Worm (Caenorhabditis elegans) whole organism, L2 larva: ENCODE results near the gene srx-62.

ENCODE experiments used
- C34F6.9 ChIP-seq: fragments of 150-350 bp; optimal IDR thresholded peaks from 2 replicates; lab custom pipeline; 2014; ENCODE audit warnings: missing biosample characterization, missing genetic modification characterization
- F13H6.1 ChIP-seq: sonication (generic microtip); optimal IDR thresholded peaks from 2 replicates; lab custom pipeline; 2016; ENCODE audit warnings: missing genetic modification characterization, missing compliant biosample characterization
- R02D3.7 ChIP-seq: fragments of 150-350 bp; optimal IDR thresholded peaks from 2 replicates; lab custom pipeline; 2014; ENCODE audit warnings: missing biosample characterization, missing genetic modification characterization
- Y55F3AM.14 ChIP-seq: fragments of 200-800 bp; sonication (Bioruptor generic); optimal IDR thresholded peaks from 2 replicates; lab custom pipeline; 2018; ENCODE audit warnings: mild to moderate bottlenecking, missing genetic modification characterization, missing compliant biosample characterization
- alr-1 ChIP-seq: fragments of 150-350 bp; optimal IDR thresholded peaks from 2 replicates; lab custom pipeline; 2014; ENCODE audit warnings: missing biosample characterization, missing genetic modification characterization
- aly-2 ChIP-seq: fragments of 150-350 bp; optimal IDR thresholded peaks from 2 replicates; lab custom pipeline; 2014; ENCODE audit warnings: missing biosample characterization, missing genetic modification characterization
- blmp-1 ChIP-seq: sonication (generic microtip); optimal IDR thresholded peaks from 2 replicates; lab custom pipeline; 2017; ENCODE audit warnings: missing genetic modification characterization, mild to moderate bottlenecking, missing compliant biosample characterization, antibody characterized with exemption, moderate library complexity; ENCODE audit not compliant: insufficient read depth
- ceh-16 ChIP-seq: fragments of 150-350 bp; optimal IDR thresholded peaks from 2 replicates; lab custom pipeline; 2014; ENCODE audit warnings: missing biosample characterization, missing genetic modification characterization
- crh-2 ChIP-seq: sonication (generic microtip); optimal IDR thresholded peaks from 2 replicates; lab custom pipeline; 2017; ENCODE audit warnings: missing biosample characterization, missing genetic modification characterization
- egl-27 ChIP-seq: sonication (generic microtip); optimal IDR thresholded peaks from 3 replicates; lab custom pipeline; 2017; ENCODE audit warnings: missing biosample characterization, missing genetic modification reagents, missing genetic modification characterization
- elt-1 ChIP-seq: fragments of 150-350 bp; optimal IDR thresholded peaks from 2 replicates; lab custom pipeline; 2014; ENCODE audit warnings: missing biosample characterization, missing genetic modification characterization
- fos-1 ChIP-seq: fragments of 150-350 bp; optimal IDR thresholded peaks from 2 replicates; lab custom pipeline; 2014; ENCODE audit warnings: missing biosample characterization, missing genetic modification characterization
- gmeb-1 ChIP-seq: fragments of 150-350 bp; optimal IDR thresholded peaks from 2 replicates; lab custom pipeline; 2014; ENCODE audit warnings: missing biosample characterization, missing genetic modification characterization
- lin-11 ChIP-seq: fragments of 150-350 bp; sonication (generic microtip); optimal IDR thresholded peaks from 2 replicates; lab custom pipeline; 2014; ENCODE audit warnings: missing biosample characterization, missing genetic modification characterization, inconsistent platforms, mixed read lengths
- lin-13 ChIP-seq: fragments of 150-350 bp; optimal IDR thresholded peaks from 2 replicates; lab custom pipeline; 2014; ENCODE audit warnings: missing biosample characterization, missing genetic modification reagents, missing genetic modification characterization
- lsy-2 ChIP-seq, 2 experiments: fragments of 150-350 bp in 1 of 2; sonication (generic microtip) in 1 of 2; optimal IDR thresholded peaks; 2 replicates each; lab custom pipeline; 2014 to 2017; ENCODE audit warnings: missing biosample characterization in 2 of 2, missing genetic modification characterization in 2 of 2
- mab-5 ChIP-seq: fragments of 150-350 bp; optimal IDR thresholded peaks from 2 replicates; lab custom pipeline; 2014; ENCODE audit warnings: missing biosample characterization, missing genetic modification characterization
- mbf-1 ChIP-seq: sonication (generic microtip); optimal IDR thresholded peaks from 2 replicates; lab custom pipeline; 2017; ENCODE audit warnings: missing biosample characterization, missing genetic modification characterization
- mdl-1 ChIP-seq, 2 experiments: fragments of 150-350 bp in 1 of 2; sonication (generic microtip) in 1 of 2; optimal IDR thresholded peaks; 2 replicates each; lab custom pipeline; 2017; ENCODE audit warnings: missing biosample characterization in 2 of 2, missing genetic modification characterization in 2 of 2
- nhr-11 ChIP-seq: fragments of 150-350 bp; optimal IDR thresholded peaks from 2 replicates; lab custom pipeline; 2014; ENCODE audit warnings: missing biosample characterization, missing genetic modification characterization
- nhr-12 ChIP-seq: fragments of 150-350 bp; optimal IDR thresholded peaks from 2 replicates; lab custom pipeline; 2014; ENCODE audit warnings: missing biosample characterization, missing genetic modification characterization
- nhr-129 ChIP-seq: fragments of 150-350 bp; optimal IDR thresholded peaks from 2 replicates; lab custom pipeline; 2014; ENCODE audit warnings: missing biosample characterization, missing genetic modification characterization
- nhr-21 ChIP-seq: fragments of 150-350 bp; optimal IDR thresholded peaks from 2 replicates; lab custom pipeline; 2014; ENCODE audit warnings: missing biosample characterization, missing genetic modification characterization
- nhr-23 ChIP-seq: fragments of 150-350 bp; optimal IDR thresholded peaks from 2 replicates; lab custom pipeline; 2014; ENCODE audit warnings: missing biosample characterization, missing genetic modification reagents, missing genetic modification characterization
- nhr-237 ChIP-seq: fragments of 150-350 bp; optimal IDR thresholded peaks from 2 replicates; lab custom pipeline; 2014; ENCODE audit warnings: missing biosample characterization, missing genetic modification characterization
- nhr-25 ChIP-seq: fragments of 150-350 bp; sonication (generic microtip); optimal IDR thresholded peaks from 3 replicates; lab custom pipeline; 2014; ENCODE audit warnings: missing biosample characterization, missing genetic modification characterization
- nhr-77 ChIP-seq: fragments of 150-350 bp; optimal IDR thresholded peaks from 2 replicates; lab custom pipeline; 2014; ENCODE audit warnings: missing biosample characterization, missing genetic modification characterization
- peb-1 ChIP-seq: fragments of 150-350 bp; optimal IDR thresholded peaks from 2 replicates; lab custom pipeline; 2014; ENCODE audit warnings: missing biosample characterization, missing genetic modification characterization
- sem-4 ChIP-seq: fragments of 150-350 bp; optimal IDR thresholded peaks from 2 replicates; lab custom pipeline; 2014; ENCODE audit warnings: missing biosample characterization, missing genetic modification reagents, missing genetic modification characterization
- skn-1 ChIP-seq: sonication (generic microtip); optimal IDR thresholded peaks from 2 replicates; lab custom pipeline; 2017; ENCODE audit warnings: missing biosample characterization, missing genetic modification characterization
- sma-3 ChIP-seq: sonication (generic microtip); optimal IDR thresholded peaks from 2 replicates; lab custom pipeline; 2016; ENCODE audit warnings: missing genetic modification reagents, missing genetic modification characterization, missing compliant biosample characterization
- sma-9 ChIP-seq, 2 experiments: fragments of 150-350 bp in 1 of 2; sonication (generic microtip) in 1 of 2; optimal IDR thresholded peaks; 2 replicates each; lab custom pipeline; 2014 to 2016; ENCODE audit warnings: missing genetic modification characterization in 2 of 2, mild to moderate bottlenecking in 1 of 2, missing biosample characterization in 1 of 2, missing compliant biosample characterization in 1 of 2, missing genetic modification reagents in 1 of 2, moderate library complexity in 1 of 2
- snpc-4 ChIP-seq: fragments of 150-350 bp; optimal IDR thresholded peaks from 2 replicates; lab custom pipeline; 2014; ENCODE audit warnings: missing biosample characterization, missing genetic modification characterization
- unc-39 ChIP-seq: fragments of 150-350 bp; optimal IDR thresholded peaks from 2 replicates; lab custom pipeline; 2014; ENCODE audit warnings: missing biosample characterization, missing genetic modification characterization
- unc-55 ChIP-seq: fragments of 150-350 bp; sonication (generic microtip); optimal IDR thresholded peaks from 3 replicates; lab custom pipeline; 2014; ENCODE audit warnings: missing biosample characterization, missing genetic modification reagents, missing genetic modification characterization
- unc-62 ChIP-seq: fragments of 150-350 bp; optimal IDR thresholded peaks from 2 replicates; lab custom pipeline; 2014; ENCODE audit warnings: missing biosample characterization, missing genetic modification reagents, missing genetic modification characterization
- ztf-4 ChIP-seq: fragments of 150-350 bp; optimal IDR thresholded peaks from 2 replicates; lab custom pipeline; 2014; ENCODE audit warnings: missing biosample characterization, missing genetic modification characterization

Gene srx-62

DNA sequence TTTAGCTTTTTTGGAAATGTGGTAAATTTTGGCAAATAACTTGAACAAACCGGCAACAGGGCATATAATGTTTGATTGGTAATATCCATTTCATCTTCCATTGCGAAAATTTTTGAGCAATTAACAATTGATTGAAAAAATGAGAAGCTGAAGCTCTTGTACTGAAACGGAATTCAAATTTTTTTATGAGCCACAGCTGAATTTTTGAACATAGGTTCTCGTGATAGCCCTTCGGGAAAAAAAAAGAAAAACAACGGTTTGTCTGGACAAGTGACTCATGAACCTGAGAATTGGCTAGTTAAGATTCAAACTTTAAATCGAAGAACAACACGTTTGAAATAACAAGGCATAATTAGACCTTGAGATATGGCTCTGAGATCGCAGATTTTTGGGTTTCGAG lies at the start of gene srx-62:
srx-62 (minus strand) TSS at position 101 of the 400 bp plus-strand sequence.
- TF ChIP-seq snpc-4 (tag; lab: Kevin White, UChicago) (no peak), nhr-25 (no peak), ceh-16 (tag; lab: Kevin White, UChicago) (no peak), gmeb-1 (tag; lab: Kevin White, UChicago) (no peak), unc-62 (GFP tag; lab: Kevin White, UChicago) (no peak), lin-13 (GFP tag; lab: Kevin White, UChicago) (no peak), nhr-12 (tag; lab: Kevin White, UChicago) (no peak), sma-9 (GFP tag; optimal IDR thresholded peaks at IDR 0.05; lab: Kevin White, UChicago) (no peak), sma-9 (tag; optimal IDR thresholded peaks at IDR 0.05; lab: Kevin White, UChicago) (no peak), sma-3 (no peak), lin-11 (tag; lab: Kevin White, UChicago) (no peak), nhr-11 (no peak), Y55F3AM.14 (GFP tag; lab: Kevin White, UChicago) (no peak), unc-39 (tag; lab: Kevin White, UChicago) (no peak), mbf-1 (tag; lab: Kevin White, UChicago) (no peak), ztf-4 (no peak), blmp-1 (tag; lab: Kevin White, UChicago) (no peak), peb-1 (no peak)

DNA sequence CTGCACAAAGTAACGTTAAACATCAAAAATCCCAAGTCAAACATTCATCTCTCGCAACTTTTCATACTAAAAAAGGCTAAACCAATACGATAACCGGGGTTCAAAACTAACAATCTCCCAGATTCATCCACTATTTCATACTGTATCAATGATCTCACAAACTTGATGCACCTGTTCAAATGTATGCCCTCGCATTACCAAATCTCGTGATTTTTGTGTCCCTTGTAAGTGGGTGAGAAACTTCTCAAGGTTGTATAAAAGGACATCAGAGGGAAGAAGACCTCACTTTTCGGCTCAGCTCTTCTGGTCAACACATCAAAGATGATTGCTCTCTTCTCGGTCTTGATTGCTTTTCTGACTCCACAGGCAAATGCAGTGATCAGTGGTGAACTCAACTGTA lies 47.9 kb upstream of the srx-62 start, which contains the start of gene phat-3:
phat-3 (plus strand) TSS at position 301 of the 400 bp plus-strand sequence.
- TF ChIP-seq blmp-1 (tag; lab: Kevin White, UChicago), result no peak
- TF ChIP-seq lin-11 (tag; lab: Kevin White, UChicago), result no peak
- TF ChIP-seq R02D3.7, result no peak
- no peak for TF ChIP-seq C34F6.9

ce11 chrV:4041853-4042424 lies 46.2 kb upstream of the srx-62 start, which contains the start of the genes C49G7.10 and irg-2:
TSS of gene C49G7.10 (minus strand) at chrV:4042021.
TSS of gene irg-2 (plus strand) at chrV:4042181.
- TF ChIP-seq lin-11 (tag; lab: Kevin White, UChicago) (no peak), F13H6.1 (tag; lab: Kevin White, UChicago) (no peak), unc-55 (GFP tag; lab: Kevin White, UChicago) (peak; percentile 35), elt-1 (tag; lab: Kevin White, UChicago) (no peak), skn-1 (tag; lab: Kevin White, UChicago) (no peak), C34F6.9 (peak; percentile 24), lsy-2 (tag; optimal IDR thresholded peaks at IDR 0.05; lab: Kevin White, UChicago) (no peak), alr-1 (tag; lab: Kevin White, UChicago) (no peak), peb-1 (no peak), nhr-25 (no peak), ztf-4 (no peak), mdl-1 (tag; optimal IDR thresholded peaks at IDR 0.05; lab: Kevin White, UChicago) (no peak), nhr-21 (tag; lab: Kevin White, UChicago) (no peak), sem-4 (tag; lab: Kevin White, UChicago) (no peak), aly-2 (tag; lab: Kevin White, UChicago) (no peak), gmeb-1 (tag; lab: Kevin White, UChicago) (no peak), fos-1 (tag; lab: Kevin White, UChicago) (peak; percentile 2), nhr-129 (tag; lab: Kevin White, UChicago) (peak; percentile 100), egl-27 (tag; lab: Kevin White, UChicago) (no peak), nhr-12 (tag; lab: Kevin White, UChicago) (no peak), nhr-11 (no peak), nhr-23 (no peak), ceh-16 (tag; lab: Kevin White, UChicago) (no peak), nhr-77 (no peak), crh-2 (tag; lab: Kevin White, UChicago) (no peak), lin-13 (GFP tag; lab: Kevin White, UChicago) (no peak), sma-3 (no peak), nhr-237 (tag; lab: Kevin White, UChicago) (no peak), mab-5 (tag; lab: Kevin White, UChicago) (no peak)
